Worm (Caenorhabditis elegans): Measurements from ENCODE around the gene ctl-2.

- TF ChIP-seq him-1 (tag; optimal IDR thresholded peaks at IDR 0.05) = no peak
- TF ChIP-seq dao-5 (tag; optimal IDR thresholded peaks at IDR 0.05) = no peak
- no peak for TF ChIP-seq W03F9.2 (tag; optimal IDR thresholded peaks at IDR 0.05)
Observed at ce11 chrII:14255850-14256249, 46.0 kb downstream of the ctl-2 start.
